Worm (Caenorhabditis elegans) whole organism, young adult: Measurements from ENCODE around the gene ceh-43.

Source experiments
- C06A6.2 ChIP-seq: fragments of 200-800 bp; sonication (Bioruptor generic); conservative IDR thresholded peaks from 2 replicates; pipeline ENCODE4 v1.3.6; 2022; ENCODE audit warnings: missing genetic modification characterization, missing compliant biosample characterization
- F10E7.11 ChIP-seq: sonication (generic microtip); optimal IDR thresholded peaks from 2 replicates; lab custom pipeline; 2017; ENCODE audit warnings: mild to moderate bottlenecking, missing genetic modification characterization, moderate library complexity, missing compliant biosample characterization
- F33H1.4 ChIP-seq: fragments of 200-800 bp; sonication (Bioruptor generic); IDR thresholded peaks from 2 replicates; pipeline ENCODE4 v1.3.6; 2022; ENCODE audit warnings: missing genetic modification reagents, missing genetic modification characterization, missing compliant biosample characterization
- F55B11.4 ChIP-seq: sonication (generic microtip); optimal IDR thresholded peaks from 2 replicates; lab custom pipeline; 2016; ENCODE audit warnings: missing compliant biosample characterization, missing genetic modification characterization, borderline replicate concordance; ENCODE audit not compliant: insufficient read depth
- K11D2.4 ChIP-seq: fragments of 200-800 bp; sonication (Bioruptor generic); IDR thresholded peaks from 2 replicates; pipeline ENCODE4 v1.3.6; 2022; ENCODE audit warnings: missing genetic modification reagents, missing genetic modification characterization, missing compliant biosample characterization
- him-1 ChIP-seq: sonication (generic microtip); optimal IDR thresholded peaks from 2 replicates; lab custom pipeline; 2016; ENCODE audit warnings: missing genotype, missing genetic modification reagents, missing genetic modification characterization, missing compliant biosample characterization
- hlh-12 ChIP-seq: sonication (generic microtip); optimal IDR thresholded peaks from 2 replicates; lab custom pipeline; 2016; ENCODE audit warnings: missing genetic modification characterization, missing compliant biosample characterization
- nfya-1 ChIP-seq: sonication (generic microtip); optimal IDR thresholded peaks from 2 replicates; lab custom pipeline; 2017; ENCODE audit warnings: antibody characterized with exemption, missing compliant biosample characterization, missing genetic modification characterization, borderline replicate concordance; ENCODE audit not compliant: insufficient read depth
- nhr-179 ChIP-seq: sonication (generic microtip); optimal IDR thresholded peaks from 2 replicates; lab custom pipeline; 2016; ENCODE audit warnings: mild to moderate bottlenecking, missing genetic modification characterization, missing compliant biosample characterization
- repo-1 ChIP-seq: sonication (generic microtip); optimal IDR thresholded peaks from 2 replicates; lab custom pipeline; 2017; ENCODE audit warnings: mild to moderate bottlenecking, missing genetic modification characterization, missing compliant biosample characterization
- snpc-1.3 ChIP-seq: sonication (generic microtip); optimal IDR thresholded peaks from 2 replicates; lab custom pipeline; 2017; ENCODE audit warnings: missing genetic modification characterization, mild to moderate bottlenecking, missing compliant biosample characterization, antibody characterized with exemption, moderate library complexity, missing genotype, missing genetic modification reagents; ENCODE audit not compliant: insufficient read depth
- unc-62 ChIP-seq: fragments of 150-350 bp; optimal IDR thresholded peaks from 2 replicates; lab custom pipeline; 2014; ENCODE audit warnings: missing biosample characterization, missing genetic modification reagents, missing genetic modification characterization

DNA sequence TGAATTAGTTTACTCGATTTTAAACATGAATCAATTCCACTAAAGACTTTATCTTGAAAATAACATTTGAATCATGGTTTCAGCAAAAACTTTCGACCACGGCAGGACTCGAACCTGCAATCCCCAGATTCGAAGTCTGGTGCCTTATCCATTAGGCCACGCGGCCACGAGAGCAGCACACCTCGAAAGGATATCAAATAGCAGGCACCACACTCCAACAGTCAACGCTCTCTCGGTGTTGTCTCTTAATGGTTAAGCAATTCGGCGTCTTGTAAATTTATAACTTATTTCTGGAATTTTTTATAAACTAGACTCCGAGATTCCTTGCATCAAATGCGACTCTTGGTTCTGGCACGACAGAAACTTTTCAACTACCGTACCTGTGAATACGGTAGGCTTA is 21.1 kb upstream of the ceh-43 start:
- no peak for TF ChIP-seq hlh-12 (tag; lab: Kevin White, UChicago)
- TF ChIP-seq C06A6.2 (GFP tag; lab: Robert Waterston, UW): peak; percentile 73
- no peak for TF ChIP-seq nfya-1
- peak; percentile 40 for TF ChIP-seq snpc-1.3
- 0 out of 2 replicates have a peak, but pooled peaks have one; percentile 45 for TF ChIP-seq K11D2.4 (GFP tag; lab: Robert Waterston, UW)
- no peak for TF ChIP-seq unc-62 (GFP tag; lab: Kevin White, UChicago)
- peak; percentile 81 for TF ChIP-seq repo-1 (tag; lab: Kevin White, UChicago)
- TF ChIP-seq F55B11.4 (tag; lab: Kevin White, UChicago): no peak
- TF ChIP-seq him-1 (tag; lab: Kevin White, UChicago): peak; percentile 97
- no peak for TF ChIP-seq nhr-179 (tag; lab: Kevin White, UChicago)
- peak; percentile 73 for TF ChIP-seq F10E7.11 (tag; lab: Kevin White, UChicago)
- TF ChIP-seq F33H1.4: peak; percentile 58
